Fruit fly (Drosophila melanogaster): ENCODE measurements around the gene kraken.

Gene kraken

DNA sequence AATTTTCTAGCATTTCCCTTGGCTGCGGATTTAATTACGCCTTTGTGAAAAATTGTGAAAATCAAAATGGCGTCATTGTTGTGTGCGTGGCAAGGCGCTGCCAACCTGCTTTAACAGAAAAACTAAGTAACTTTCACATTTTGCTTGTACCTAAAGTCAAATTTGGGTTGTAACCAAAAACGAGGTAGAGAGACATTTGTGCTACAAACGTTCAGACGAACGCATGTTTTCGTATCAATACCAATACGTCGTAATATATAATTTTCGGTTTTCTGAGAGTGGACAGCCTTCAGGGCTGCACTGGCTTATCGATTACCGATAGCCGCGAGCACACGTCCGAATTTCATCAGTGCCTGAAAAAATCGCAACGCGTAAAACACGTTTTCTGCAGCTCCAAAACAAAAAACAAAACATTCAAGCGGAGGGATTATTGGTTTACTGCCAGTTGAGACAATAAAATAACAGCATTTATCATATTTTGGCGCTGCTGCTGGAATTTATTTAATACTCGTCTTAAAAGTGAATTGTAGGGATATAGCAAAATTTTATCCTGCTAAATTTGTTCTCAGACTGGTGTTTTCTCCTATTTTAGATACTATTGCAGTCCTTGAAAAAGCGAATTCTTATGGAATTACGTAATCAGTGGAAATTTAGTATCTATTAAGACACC, 18.3 kb downstream of the kraken start (continued):
- no peak for TF ChIP-seq Hr38 (GFP tag; optimal IDR thresholded peaks at IDR 0.05)
- TF ChIP-seq esn (GFP tag; optimal IDR thresholded peaks at IDR 0.05), result peak; percentile 76
- TF ChIP-seq CG15336 (GFP tag; IDR thresholded peaks at IDR 0.05), result peak; percentile 47
- TF ChIP-seq dsx (GFP tag; optimal IDR thresholded peaks at IDR 0.05; ENCODE audit: poor library complexity, severe bottlenecking), result peak; percentile 13
- no peak for TF ChIP-seq CG16779 (tag; optimal IDR thresholded peaks at IDR 0.05)
- peak; percentile 62 for TF ChIP-seq Eip75B (GFP tag; optimal IDR thresholded peaks at IDR 0.05)
- TF ChIP-seq CG3919 (GFP tag; optimal IDR thresholded peaks at IDR 0.05), result peak; percentile 61
- no peak for TF ChIP-seq fd59A (GFP tag; optimal IDR thresholded peaks at IDR 0.05)
- TF ChIP-seq CG1621 (tag; optimal IDR thresholded peaks at IDR 0.05), result peak; percentile 41
- peak; percentile 81 for TF ChIP-seq Hr39 (GFP tag; optimal IDR thresholded peaks at IDR 0.05)
- TF ChIP-seq Sox15 (GFP tag; optimal IDR thresholded peaks at IDR 0.05), result peak; percentile 9
- peak; percentile 58 for TF ChIP-seq Blimp-1 (GFP tag; optimal IDR thresholded peaks at IDR 0.05)
- peak; percentile 60 for TF ChIP-seq Smox (GFP tag; optimal IDR thresholded peaks at IDR 0.05)
- TF ChIP-seq CG10669 (GFP tag; optimal IDR thresholded peaks at IDR 0.05), result peak; percentile 25
- peak; percentile 65 for TF ChIP-seq cyc (GFP tag; optimal IDR thresholded peaks at IDR 0.05)

DNA sequence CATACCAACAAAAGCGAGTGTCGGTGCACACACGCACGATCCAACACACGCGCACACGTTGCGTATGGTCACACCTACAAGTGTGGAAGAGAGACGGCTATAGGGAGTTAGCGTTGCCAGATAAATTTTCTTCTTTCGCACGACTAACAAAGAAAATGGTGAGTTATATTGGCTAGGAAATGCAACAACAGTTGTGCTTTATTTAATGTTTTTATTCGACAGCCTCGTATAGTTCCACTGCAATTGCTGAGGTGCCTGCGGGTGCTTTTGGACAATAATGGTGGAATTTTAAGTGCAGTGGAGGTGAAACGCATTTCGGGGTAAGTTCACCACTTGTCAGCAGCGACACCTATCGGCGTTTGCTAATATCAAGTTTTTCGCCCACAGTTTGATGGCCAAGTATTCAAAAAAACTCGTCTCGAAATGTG, 18.9 kb downstream of the kraken start:
- TF ChIP-seq CG6808 (GFP tag; optimal IDR thresholded peaks at IDR 0.05) (peak; percentile 7), svp (GFP tag) (peak; percentile 68), CG1621 (tag; optimal IDR thresholded peaks at IDR 0.05) (peak; percentile 16), Met (GFP tag; optimal IDR thresholded peaks at IDR 0.05) (no peak), CG3032 (tag; optimal IDR thresholded peaks at IDR 0.05) (peak; percentile 0), Sox14 (GFP tag; optimal IDR thresholded peaks at IDR 0.05) (peak; percentile 97), CG11294 (GFP tag; IDR thresholded peaks at IDR 0.05) (no peak), dsx (GFP tag; optimal IDR thresholded peaks at IDR 0.05; ENCODE audit: poor library complexity, severe bottlenecking) (peak; percentile 16), CG6163 (GFP tag; IDR thresholded peaks at IDR 0.05) (peak; percentile 48; the same call in 1 of the 3 replicates), fkh (GFP tag; optimal IDR thresholded peaks at IDR 0.05) (no peak), vri (GFP tag; optimal IDR thresholded peaks at IDR 0.05) (peak; percentile 98), lz (GFP tag; optimal IDR thresholded peaks at IDR 0.05) (peak; percentile 14)

DNA sequence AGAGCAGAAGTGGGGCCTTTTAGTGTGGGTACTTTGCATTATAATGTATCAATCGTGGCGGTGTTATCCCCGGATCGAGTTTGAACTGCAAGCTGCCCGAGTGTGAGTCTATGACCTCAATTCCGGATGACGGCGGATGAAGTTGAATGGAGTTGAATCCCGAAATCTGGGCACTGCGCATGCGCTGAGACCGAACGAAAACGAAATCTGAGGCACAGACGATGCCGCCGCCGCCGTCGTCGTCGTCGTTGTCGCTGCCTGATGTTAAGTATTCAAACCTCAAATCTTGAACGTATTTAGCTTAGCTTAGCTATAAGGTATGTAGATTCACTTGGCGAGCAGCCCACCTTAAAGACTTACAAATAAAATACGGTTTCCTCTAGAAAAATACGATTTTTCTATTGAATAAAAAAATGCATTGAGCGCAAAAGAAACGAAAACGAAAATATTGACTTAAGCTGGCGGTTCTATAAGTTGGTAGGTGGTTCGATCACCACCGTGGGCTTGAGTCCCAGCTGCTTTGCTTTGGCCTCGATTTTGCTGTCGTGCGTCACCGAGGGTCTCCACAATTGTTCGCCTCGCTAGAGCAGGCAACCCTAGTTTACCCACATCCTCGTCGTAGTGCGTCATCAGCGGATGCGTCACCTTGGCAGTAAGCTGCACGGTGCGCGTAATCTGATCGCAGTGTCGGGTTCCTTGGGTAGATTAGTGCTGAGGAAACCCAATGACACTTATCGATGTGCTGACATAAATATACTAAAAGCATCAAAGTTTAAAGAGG, 21.3 kb downstream of the kraken start:
- TF ChIP-seq svp (GFP tag) (peak; percentile 45), Smox (GFP tag; optimal IDR thresholded peaks at IDR 0.05) (no peak)

DNA sequence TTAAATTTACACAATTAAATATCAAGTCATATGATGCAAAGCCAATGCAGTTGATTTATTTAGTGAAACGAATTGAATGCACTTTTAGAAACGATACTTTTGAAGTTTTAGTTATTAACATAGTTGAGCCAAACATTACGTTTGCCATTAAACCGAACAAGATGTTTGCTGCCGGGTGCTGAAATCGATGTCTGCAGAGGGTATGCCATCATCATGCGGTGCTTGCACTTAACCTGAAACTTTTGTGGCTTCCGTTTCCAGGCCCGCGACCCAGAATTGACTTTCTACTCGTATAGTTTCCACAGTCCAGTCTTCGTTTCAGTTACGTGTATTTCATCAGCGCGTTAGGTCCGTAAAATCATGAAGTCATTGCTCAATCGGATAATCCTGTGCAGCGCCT, 24.4 kb downstream of the kraken start, which contains the start of gene ninaA:
ninaA (plus strand) TSS at position 301 of the 400 bp plus-strand sequence.
- TF ChIP-seq Eip93F (GFP tag; optimal IDR thresholded peaks at IDR 0.05), result no peak
- TF ChIP-seq CG11902 (GFP tag; optimal IDR thresholded peaks at IDR 0.05), result no peak
- no peak for TF ChIP-seq fkh (GFP tag; optimal IDR thresholded peaks at IDR 0.05)
- no peak for TF ChIP-seq CG6792 (GFP tag; optimal IDR thresholded peaks at IDR 0.05)
- TF ChIP-seq spab (GFP tag; optimal IDR thresholded peaks at IDR 0.05), result no peak
- no peak for TF ChIP-seq Hr39 (GFP tag; optimal IDR thresholded peaks at IDR 0.05)
- TF ChIP-seq CG8119 (GFP tag; IDR thresholded peaks at IDR 0.05), result no peak
- no peak for TF ChIP-seq CG10631 (GFP tag; optimal IDR thresholded peaks at IDR 0.05)
- TF ChIP-seq Gug (GFP tag; IDR thresholded peaks at IDR 0.05), result no peak
- TF ChIP-seq pdm3 (GFP tag; optimal IDR thresholded peaks at IDR 0.05), result no peak
- no peak for TF ChIP-seq OdsH (GFP tag; optimal IDR thresholded peaks at IDR 0.05)
- no peak for TF ChIP-seq CG11762 (GFP tag; optimal IDR thresholded peaks at IDR 0.05; ENCODE audit: insufficient read depth)

All from whole organism, prepupa.